Worm (Caenorhabditis elegans) whole organism, late embryonic: Measurements from ENCODE around the gene srx-60.

ENCODE experiments used
- C08G9.2 ChIP-seq: sonication (generic microtip); optimal IDR thresholded peaks from 2 replicates; lab custom pipeline; 2016; ENCODE audit warnings: mild to moderate bottlenecking, missing genetic modification characterization, moderate library complexity, missing compliant biosample characterization
- K02D7.2 ChIP-seq: sonication (generic microtip); optimal IDR thresholded peaks from 2 replicates; lab custom pipeline; 2017; ENCODE audit warnings: mild to moderate bottlenecking, missing genetic modification characterization, missing compliant biosample characterization
- ahr-1 ChIP-seq: sonication (generic microtip); optimal IDR thresholded peaks from 2 replicates; lab custom pipeline; 2016; ENCODE audit warnings: missing genetic modification characterization, missing compliant biosample characterization
- ceh-19 ChIP-seq: fragments of 200-800 bp; sonication (Bioruptor generic); optimal IDR thresholded peaks from 2 replicates; lab custom pipeline; 2018; ENCODE audit warnings: mild to moderate bottlenecking, missing genetic modification characterization, missing compliant biosample characterization
- ceh-22 ChIP-seq: sonication (generic microtip); optimal IDR thresholded peaks from 2 replicates; lab custom pipeline; 2017; ENCODE audit warnings: missing biosample characterization, missing genetic modification characterization
- ceh-24 ChIP-seq: sonication (generic microtip); optimal IDR thresholded peaks from 2 replicates; lab custom pipeline; 2016; ENCODE audit warnings: mild to moderate bottlenecking, missing genetic modification characterization, missing compliant biosample characterization
- ceh-30 ChIP-seq: fragments of 150-350 bp; optimal IDR thresholded peaks from 2 replicates; lab custom pipeline; 2014; ENCODE audit warnings: missing biosample characterization, missing genetic modification characterization
- ceh-45 ChIP-seq: fragments of 200-800 bp; sonication (Bioruptor generic); IDR thresholded peaks from 2 replicates; pipeline ENCODE4 v1.3.6; 2022; ENCODE audit warnings: missing genetic modification reagents, missing genetic modification characterization, missing compliant biosample characterization
- ceh-6 ChIP-seq: fragments of 200-800 bp; sonication (Bioruptor generic); optimal IDR thresholded peaks from 2 replicates; lab custom pipeline; 2018; ENCODE audit warnings: mild to moderate bottlenecking, missing genetic modification characterization, missing compliant biosample characterization
- ceh-9 ChIP-seq: sonication (generic microtip); optimal IDR thresholded peaks from 2 replicates; lab custom pipeline; 2016; ENCODE audit warnings: mild to moderate bottlenecking, missing genetic modification characterization, inconsistent platforms, missing compliant biosample characterization
- che-1 ChIP-seq: sonication (generic microtip); optimal IDR thresholded peaks from 2 replicates; lab custom pipeline; 2016; ENCODE audit warnings: mild to moderate bottlenecking, missing genetic modification characterization, missing compliant biosample characterization
- dve-1 ChIP-seq: sonication (generic microtip); optimal IDR thresholded peaks from 2 replicates; lab custom pipeline; 2017; ENCODE audit warnings: antibody characterized with exemption, mild to moderate bottlenecking, missing genetic modification characterization, missing compliant biosample characterization
- elt-2 ChIP-seq: sonication (generic microtip); optimal IDR thresholded peaks from 2 replicates; lab custom pipeline; 2016; ENCODE audit warnings: missing genetic modification reagents, missing genetic modification characterization, missing compliant biosample characterization
- elt-4 ChIP-seq: sonication (generic microtip); optimal IDR thresholded peaks from 2 replicates; lab custom pipeline; 2016; ENCODE audit warnings: missing genetic modification characterization, missing compliant biosample characterization
- ets-4 ChIP-seq: sonication (generic microtip); optimal IDR thresholded peaks from 2 replicates; lab custom pipeline; 2016; ENCODE audit warnings: missing genetic modification characterization, missing compliant biosample characterization
- fkh-10 ChIP-seq: fragments of 150-350 bp; optimal IDR thresholded peaks from 2 replicates; lab custom pipeline; 2014; ENCODE audit warnings: missing biosample characterization, missing genetic modification reagents, missing genetic modification characterization
- gmeb-2 ChIP-seq: sonication (generic microtip); optimal IDR thresholded peaks from 2 replicates; lab custom pipeline; 2016; ENCODE audit warnings: missing genetic modification characterization, inconsistent platforms, missing compliant biosample characterization
- hlh-15 ChIP-seq: sonication (generic microtip); optimal IDR thresholded peaks from 2 replicates; lab custom pipeline; 2016; ENCODE audit warnings: missing genetic modification characterization, missing compliant biosample characterization
- hlh-6 ChIP-seq: sonication (generic microtip); optimal IDR thresholded peaks from 2 replicates; lab custom pipeline; 2016; ENCODE audit warnings: missing genotype, missing genetic modification characterization, missing compliant biosample characterization
- hlh-8 ChIP-seq: sonication (generic microtip); optimal IDR thresholded peaks from 2 replicates; lab custom pipeline; 2016; ENCODE audit warnings: missing genotype, missing genetic modification characterization, missing compliant biosample characterization
- lin-11 ChIP-seq: fragments of 200-800 bp; sonication (Bioruptor generic); optimal IDR thresholded peaks from 2 replicates; lab custom pipeline; 2018; ENCODE audit warnings: mild to moderate bottlenecking, missing genetic modification characterization, missing compliant biosample characterization
- nhr-11 ChIP-seq: fragments of 150-350 bp; optimal IDR thresholded peaks from 2 replicates; lab custom pipeline; 2014; ENCODE audit warnings: missing biosample characterization, missing genetic modification characterization
- npax-4 ChIP-seq: sonication (generic microtip); optimal IDR thresholded peaks from 2 replicates; lab custom pipeline; 2016; ENCODE audit warnings: missing genetic modification characterization, missing compliant biosample characterization
- odd-2 ChIP-seq: sonication (generic microtip); optimal IDR thresholded peaks from 2 replicates; lab custom pipeline; 2017; ENCODE audit warnings: antibody characterized with exemption, mild to moderate bottlenecking, missing genetic modification characterization, missing compliant biosample characterization
- pag-3 ChIP-seq: sonication (generic microtip); optimal IDR thresholded peaks from 2 replicates; lab custom pipeline; 2016; ENCODE audit warnings: missing compliant biosample characterization, missing genetic modification characterization, borderline replicate concordance
- pax-1 ChIP-seq: fragments of 150-350 bp; optimal IDR thresholded peaks from 2 replicates; lab custom pipeline; 2014; ENCODE audit warnings: missing biosample characterization, missing genetic modification characterization
- pha-4 ChIP-seq: fragments of 150-350 bp; optimal IDR thresholded peaks from 2 replicates; lab custom pipeline; 2018; ENCODE audit warnings: missing biosample characterization, missing genetic modification reagents, missing genetic modification characterization
- pqm-1 ChIP-seq: sonication (generic microtip); optimal IDR thresholded peaks from 2 replicates; lab custom pipeline; 2016; ENCODE audit warnings: missing genetic modification characterization, missing compliant biosample characterization
- ref-2 ChIP-seq: sonication (generic microtip); optimal IDR thresholded peaks from 2 replicates; lab custom pipeline; 2016; ENCODE audit warnings: missing genetic modification characterization, missing compliant biosample characterization
- rnt-1 ChIP-seq: sonication (generic microtip); optimal IDR thresholded peaks from 2 replicates; lab custom pipeline; 2016; ENCODE audit warnings: missing genetic modification characterization, missing compliant biosample characterization
- syd-9 ChIP-seq: sonication (generic microtip); optimal IDR thresholded peaks from 2 replicates; lab custom pipeline; 2016; ENCODE audit warnings: mild to moderate bottlenecking, missing genetic modification characterization, moderate library complexity, missing compliant biosample characterization
- tbx-2 ChIP-seq: sonication (generic microtip); optimal IDR thresholded peaks from 2 replicates; lab custom pipeline; 2016; ENCODE audit warnings: missing genetic modification characterization, missing compliant biosample characterization
- tbx-7 ChIP-seq: sonication (generic microtip); optimal IDR thresholded peaks from 2 replicates; lab custom pipeline; 2016; ENCODE audit warnings: missing genotype, missing genetic modification characterization, missing compliant biosample characterization
- unc-3 ChIP-seq, 2 experiments: fragments of 200-800 bp in 1 of 2; sonication (Bioruptor generic) in 1 of 2; sonication (generic microtip) in 1 of 2; conservative IDR thresholded peaks in 1 of 2; optimal IDR thresholded peaks in 1 of 2; 2 replicates each; pipeline versions ENCODE4 v1.3.6 to Lab custom; 2016 to 2022; ENCODE audit warnings: missing compliant biosample characterization in 2 of 2, missing genetic modification characterization in 2 of 2, missing genetic modification reagents in 1 of 2
- unc-42 ChIP-seq: sonication (generic microtip); optimal IDR thresholded peaks from 2 replicates; lab custom pipeline; 2016; ENCODE audit warnings: missing genotype, missing genetic modification characterization, missing compliant biosample characterization
- unc-55 ChIP-seq: sonication (generic microtip); optimal IDR thresholded peaks from 2 replicates; lab custom pipeline; 2017; ENCODE audit warnings: missing biosample characterization, missing genetic modification reagents, missing genetic modification characterization
- unc-86 ChIP-seq: sonication (generic microtip); optimal IDR thresholded peaks from 2 replicates; lab custom pipeline; 2016; ENCODE audit warnings: missing genetic modification characterization, missing compliant biosample characterization
- zip-5 ChIP-seq: sonication (generic microtip); optimal IDR thresholded peaks from 2 replicates; lab custom pipeline; 2016; ENCODE audit warnings: missing genetic modification characterization, missing compliant biosample characterization
- ztf-16 ChIP-seq: sonication (generic microtip); optimal IDR thresholded peaks from 2 replicates; lab custom pipeline; 2017; ENCODE audit warnings: missing genetic modification characterization, missing compliant biosample characterization

The srx-60 gene

ce11 chrV:7364059-7364458, 36.6 kb upstream of the srx-60 start, which contains the start of gene cyp-35A2:
Gene cyp-35A2, minus strand, starts transcription at chrV:7364182.
- no peak for TF ChIP-seq ets-4 (tag; lab: Kevin White, UChicago)
- TF ChIP-seq elt-2 (tag; lab: Kevin White, UChicago) = peak; percentile 64
- no peak for TF ChIP-seq pha-4 (tag; lab: Kevin White, UChicago)
- no peak for TF ChIP-seq syd-9 (tag; lab: Kevin White, UChicago)
- no peak for TF ChIP-seq npax-4 (tag; lab: Kevin White, UChicago)

- TF ChIP-seq gmeb-2 (tag; lab: Kevin White, UChicago) (no peak), ets-4 (tag; lab: Kevin White, UChicago) (no peak), ceh-22 (tag; lab: Kevin White, UChicago) (no peak), pax-1 (tag; lab: Kevin White, UChicago) (no peak), odd-2 (tag; lab: Kevin White, UChicago) (no peak), hlh-8 (no peak), npax-4 (tag; lab: Kevin White, UChicago) (no peak)
These were observed 35.7 kb upstream of the srx-60 start, which contains the start of gene exc-13 for ce11 chrV:7364951-7365350. Gene exc-13, plus strand, starts transcription at chrV:7365251.

ce11 chrV:7369578-7369977, 31.1 kb upstream of the srx-60 start, which contains the start of gene srj-14:
Gene srj-14, plus strand, starts transcription at chrV:7369708.
- TF ChIP-seq elt-2 (tag; lab: Kevin White, UChicago) (no peak), rnt-1 (tag; lab: Kevin White, UChicago) (no peak), unc-55 (GFP tag; lab: Kevin White, UChicago) (no peak), tbx-7 (tag; lab: Kevin White, UChicago) (no peak), unc-42 (tag; lab: Kevin White, UChicago) (no peak), syd-9 (tag; lab: Kevin White, UChicago) (no peak), hlh-15 (tag; lab: Kevin White, UChicago) (no peak), unc-3 (GFP tag; conservative IDR thresholded peaks at IDR 0.05; lab: Robert Waterston, UW) (no peak), unc-3 (tag; optimal IDR thresholded peaks at IDR 0.05; lab: Kevin White, UChicago) (no peak), lin-11 (tag; lab: Kevin White, UChicago) (no peak), ceh-6 (no peak), ahr-1 (tag; lab: Kevin White, UChicago) (no peak), ceh-45 (GFP tag; lab: Robert Waterston, UW) (no peak), ceh-30 (no peak)

- no peak for TF ChIP-seq ceh-24 (tag; lab: Kevin White, UChicago)
- no peak for TF ChIP-seq hlh-8
- no peak for TF ChIP-seq ref-2
These were observed 26.6 kb upstream of the srx-60 start, which contains the start of gene srx-56 for ce11 chrV:7374090-7374489. Gene srx-56, plus strand, starts transcription at chrV:7374390.

- no peak for TF ChIP-seq hlh-15 (tag; lab: Kevin White, UChicago)
- TF ChIP-seq zip-5 (tag; lab: Kevin White, UChicago) = no peak
- TF ChIP-seq tbx-7 (tag; lab: Kevin White, UChicago) = no peak
- no peak for TF ChIP-seq pqm-1 (tag; lab: Kevin White, UChicago)
- no peak for TF ChIP-seq che-1 (tag; lab: Kevin White, UChicago)
- no peak for TF ChIP-seq elt-4 (tag; lab: Kevin White, UChicago)
- no peak for TF ChIP-seq ceh-19 (GFP tag; lab: Kevin White, UChicago)
- no peak for TF ChIP-seq tbx-2
- no peak for TF ChIP-seq ztf-16 (tag; lab: Kevin White, UChicago)
- TF ChIP-seq nhr-11 (tag; lab: Kevin White, UChicago) = no peak
These were observed 21.3 kb upstream of the srx-60 start, which contains the start of gene srsx-24 for ce11 chrV:7379384-7379783. Gene srsx-24, minus strand, starts transcription at chrV:7379484.

- TF ChIP-seq odd-2 (tag; lab: Kevin White, UChicago) = no peak
- no peak for TF ChIP-seq tbx-2
- no peak for TF ChIP-seq pqm-1 (tag; lab: Kevin White, UChicago)
- no peak for TF ChIP-seq npax-4 (tag; lab: Kevin White, UChicago)
- no peak for TF ChIP-seq rnt-1 (tag; lab: Kevin White, UChicago)
- TF ChIP-seq pag-3 (tag; lab: Kevin White, UChicago) = no peak
- TF ChIP-seq C08G9.2 = no peak
- no peak for TF ChIP-seq gmeb-2 (tag; lab: Kevin White, UChicago)
- no peak for TF ChIP-seq K02D7.2
- TF ChIP-seq fkh-10 (GFP tag; lab: Kevin White, UChicago) = no peak
- TF ChIP-seq elt-4 (tag; lab: Kevin White, UChicago) = no peak
- no peak for TF ChIP-seq dve-1
- no peak for TF ChIP-seq unc-86 (tag; lab: Kevin White, UChicago)
- no peak for TF ChIP-seq ceh-30
- no peak for TF ChIP-seq ceh-9 (tag; lab: Kevin White, UChicago)
- no peak for TF ChIP-seq pha-4 (tag; lab: Kevin White, UChicago)
- TF ChIP-seq hlh-6 = no peak
- no peak for TF ChIP-seq elt-2 (tag; lab: Kevin White, UChicago)
These were observed 19.7 kb upstream of the srx-60 start, which contains the start of gene C03G6.17 for ce11 chrV:7381008-7381407. Gene C03G6.17, minus strand, starts transcription at chrV:7381108.
